Fruit fly (Drosophila melanogaster): ENCODE results near the gene CG43844.

CG43844 gene

DNA sequence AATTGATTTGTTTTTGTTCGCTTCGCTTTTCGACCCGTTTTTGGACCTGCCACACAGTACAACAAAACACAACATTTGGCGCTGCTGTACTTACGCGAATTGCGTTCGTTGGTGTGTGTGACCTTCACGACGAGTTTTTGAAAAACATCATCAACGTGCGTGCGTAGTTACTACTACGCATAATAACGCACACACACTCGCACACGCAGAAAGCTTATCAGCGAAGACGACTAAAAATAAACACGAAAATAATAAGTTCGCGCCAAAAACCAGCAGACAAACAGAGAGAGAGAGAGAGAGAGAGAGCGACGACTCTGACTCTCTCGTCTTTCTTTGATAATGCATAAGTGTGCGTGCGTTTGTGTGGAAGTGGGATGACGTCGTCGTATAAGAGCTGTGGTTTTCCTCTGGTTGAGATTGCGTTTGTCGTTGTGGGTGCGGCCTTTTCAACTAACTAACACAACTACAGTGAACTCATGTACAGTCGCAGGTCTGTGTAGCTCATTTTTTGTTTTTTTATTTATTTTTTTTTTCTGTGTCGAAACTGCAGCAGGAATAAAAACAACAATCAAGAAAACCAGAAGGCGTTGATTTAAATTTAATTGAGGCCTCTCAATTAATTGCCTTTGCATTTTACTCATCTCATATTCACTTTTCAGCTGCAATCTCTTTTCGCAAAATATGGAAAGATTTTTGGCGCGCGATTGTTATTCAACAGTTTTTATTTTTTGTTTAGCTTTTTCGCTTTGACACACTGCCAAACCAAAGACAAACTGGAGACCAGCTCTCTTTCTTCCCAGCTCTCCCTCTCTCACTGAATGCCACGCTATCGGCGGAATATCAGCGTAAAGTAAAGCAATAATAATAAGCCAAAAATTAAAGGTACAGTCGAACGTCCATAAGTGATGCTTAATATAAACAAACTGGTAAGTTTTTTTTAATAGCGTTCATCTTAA is 35.4 kb upstream of the CG43844 start:
- TF ChIP-seq CG32772 (GFP tag; IDR thresholded peaks at IDR 0.05) (peak; percentile 61), vvl (GFP tag; IDR thresholded peaks at IDR 0.05) (peak; percentile 55), Nf-YB (GFP tag; optimal IDR thresholded peaks at IDR 0.05) (no peak), Atf3 (GFP tag; optimal IDR thresholded peaks at IDR 0.05) (no peak), vnd (GFP tag; IDR thresholded peaks at IDR 0.05; ENCODE audit: partially characterized antibody) (peak; percentile 26; the same call in 1 of the 3 replicates), cato (GFP tag; optimal IDR thresholded peaks at IDR 0.05; ENCODE audit: borderline replicate concordance) (no peak), pan (optimal IDR thresholded peaks at IDR 0.05) (no peak), pan (GFP tag; optimal IDR thresholded peaks at IDR 0.05 in 1 of 2, IDR thresholded peaks at IDR 0.05 in 1 of 2) (peak in 1 of 2 experiments; percentile 23), CG7963 (GFP tag; IDR thresholded peaks at IDR 0.05; ENCODE audit: partially characterized antibody) (no peak), fru (optimal IDR thresholded peaks at IDR 0.05) (no peak), CG9932 (GFP tag; IDR thresholded peaks at IDR 0.05) (peak; percentile 22; the same call in 1 of the 2 replicates), Hr78 (GFP tag; optimal IDR thresholded peaks at IDR 0.05) (peak in 1 of 2 experiments; percentile 54), yki (optimal IDR thresholded peaks at IDR 0.05) (peak; percentile 70), nom (GFP tag; optimal IDR thresholded peaks at IDR 0.05) (peak; percentile 89), CG14965 (GFP tag; optimal IDR thresholded peaks at IDR 0.05; ENCODE audit: borderline replicate concordance) (peak; percentile 1), CG6683 (GFP tag; optimal IDR thresholded peaks at IDR 0.05) (no peak), disco-r (GFP tag; optimal IDR thresholded peaks at IDR 0.05) (no peak), CG3281 (GFP tag; optimal IDR thresholded peaks at IDR 0.05) (peak; percentile 17), CG17328 (GFP tag; IDR thresholded peaks at IDR 0.05) (no peak), cwo (GFP tag; optimal IDR thresholded peaks at IDR 0.05) (peak; percentile 7), E2f1 (GFP tag; IDR thresholded peaks at IDR 0.05) (peak; percentile 69; the same call in 1 of the 2 replicates), CG1603 (tag; optimal IDR thresholded peaks at IDR 0.05) (peak; percentile 0), lab (GFP tag; optimal IDR thresholded peaks at IDR 0.05) (peak; percentile 55), mirr (GFP tag; optimal IDR thresholded peaks at IDR 0.05) (peak; percentile 89), CG2875 (GFP tag; optimal IDR thresholded peaks at IDR 0.05) (no peak), sc (optimal IDR thresholded peaks at IDR 0.05) (no peak), sc (GFP tag; optimal IDR thresholded peaks at IDR 0.05) (no peak), run (tag; optimal IDR thresholded peaks at IDR 0.05) (peak; percentile 8), MTF-1 (GFP tag; optimal IDR thresholded peaks at IDR 0.05; ENCODE audit: borderline replicate concordance) (peak; percentile 15), chinmo (GFP tag; IDR thresholded peaks at IDR 0.05; ENCODE audit: partially characterized antibody) (peak; percentile 94), Lpt (GFP tag; optimal IDR thresholded peaks at IDR 0.05) (peak; percentile 67), CG11696 (GFP tag; IDR thresholded peaks at IDR 0.05) (no peak), Stat92E (GFP tag; optimal IDR thresholded peaks at IDR 0.05) (peak in 1 of 3 experiments; percentile 79), HmgD (GFP tag; optimal IDR thresholded peaks at IDR 0.05) (no peak), grau (tag; optimal IDR thresholded peaks at IDR 0.05) (peak; percentile 79), dimm (GFP tag; IDR thresholded peaks at IDR 0.05) (no peak), fd102C (GFP tag; optimal IDR thresholded peaks at IDR 0.05) (no peak), eyg (GFP tag; optimal IDR thresholded peaks at IDR 0.05) (peak; percentile 27), Awh (GFP tag; IDR thresholded peaks at IDR 0.05) (0 out of 2 replicates have a peak, but pooled peaks have one; percentile 30), YL-1 (GFP tag; optimal IDR thresholded peaks at IDR 0.05) (no peak), CG6813 (GFP tag; optimal IDR thresholded peaks at IDR 0.05) (peak; percentile 12), CG17385 (GFP tag; optimal IDR thresholded peaks at IDR 0.05) (peak; percentile 21), CG10543 (GFP tag; optimal IDR thresholded peaks at IDR 0.05) (peak; percentile 78), bsh (GFP tag; optimal IDR thresholded peaks at IDR 0.05) (peak in 1 of 2 experiments; percentile 46), sob (GFP tag; IDR thresholded peaks at IDR 0.05) (peak; percentile 42; the same call in 1 of the 2 replicates), CG2129 (GFP tag; IDR thresholded peaks at IDR 0.05; ENCODE audit: partially characterized antibody) (no peak), rib (GFP tag; IDR thresholded peaks at IDR 0.05) (peak; percentile 79; the same call in 1 of the 2 replicates)

Data from whole organism, embryonic.